Fruit fly (Drosophila melanogaster): ENCODE results near the gene geko.

dm6 chr3L:18166977-18167528 is 27.9 kb downstream of the geko start:
- no peak for TF ChIP-seq CG34406 (GFP tag; optimal IDR thresholded peaks at IDR 0.05)
- TF ChIP-seq Hr4 (GFP tag; optimal IDR thresholded peaks at IDR 0.05), result no peak
- TF ChIP-seq CG16779 (tag; optimal IDR thresholded peaks at IDR 0.05), result no peak
- TF ChIP-seq CG6163 (GFP tag; IDR thresholded peaks at IDR 0.05), result no peak; the same call in 2 of the 3 replicates
- TF ChIP-seq Sox102F (GFP tag; optimal IDR thresholded peaks at IDR 0.05), result no peak
- TF ChIP-seq spab (GFP tag; optimal IDR thresholded peaks at IDR 0.05), result no peak
- TF ChIP-seq Lpt (GFP tag; optimal IDR thresholded peaks at IDR 0.05), result no peak
- no peak for TF ChIP-seq Sox15 (GFP tag; optimal IDR thresholded peaks at IDR 0.05)
- TF ChIP-seq CG11762 (GFP tag; optimal IDR thresholded peaks at IDR 0.05; ENCODE audit: insufficient read depth), result no peak

Measured in whole organism, prepupa.